Worm (Caenorhabditis elegans) whole organism, early embryonic: Measurements from ENCODE around the gene Y38C1AA.19.

Experiments used
- B0310.2 ChIP-seq: sonication (generic microtip); optimal IDR thresholded peaks from 2 replicates; lab custom pipeline; 2016; ENCODE audit warnings: mild to moderate bottlenecking, missing genetic modification characterization, missing compliant biosample characterization
- F13C5.2 ChIP-seq: sonication (generic microtip); optimal IDR thresholded peaks from 2 replicates; lab custom pipeline; 2017; ENCODE audit warnings: mild to moderate bottlenecking, missing genetic modification characterization, inconsistent platforms, missing compliant biosample characterization
- aly-1 ChIP-seq: sonication (generic microtip); optimal IDR thresholded peaks from 2 replicates; lab custom pipeline; 2016; ENCODE audit warnings: missing genetic modification characterization, missing compliant biosample characterization
- ama-1 ChIP-seq: fragments of 150-350 bp; optimal IDR thresholded peaks from 2 replicates; lab custom pipeline; 2014
- ceh-13 ChIP-seq: fragments of 200-800 bp; sonication (Bioruptor generic); optimal IDR thresholded peaks from 2 replicates; lab custom pipeline; 2018; ENCODE audit warnings: mild to moderate bottlenecking, missing genetic modification characterization, missing compliant biosample characterization
- ets-7 ChIP-seq: sonication (generic microtip); optimal IDR thresholded peaks from 2 replicates; lab custom pipeline; 2016; ENCODE audit warnings: missing genotype, missing genetic modification characterization, missing compliant biosample characterization
- flt-1 ChIP-seq: fragments of 200-800 bp; sonication (Bioruptor generic); IDR thresholded peaks from 2 replicates; pipeline ENCODE4 v1.3.6; 2022; ENCODE audit warnings: missing genetic modification characterization, missing compliant biosample characterization
- hmbx-1 ChIP-seq: sonication (generic microtip); optimal IDR thresholded peaks from 2 replicates; lab custom pipeline; 2016; ENCODE audit warnings: mild to moderate bottlenecking, missing genetic modification characterization, missing compliant biosample characterization
- hnd-1 ChIP-seq: sonication (generic microtip); optimal IDR thresholded peaks from 2 replicates; lab custom pipeline; 2016; ENCODE audit warnings: missing genetic modification characterization, missing compliant biosample characterization
- pes-1 ChIP-seq: fragments of 200-800 bp; sonication (Bioruptor generic); IDR thresholded peaks from 2 replicates; pipeline ENCODE4 v1.3.6; 2022; ENCODE audit warnings: missing genetic modification reagents, missing genetic modification characterization, missing compliant biosample characterization
- scrt-1 ChIP-seq: fragments of 200-800 bp; sonication (Bioruptor generic); IDR thresholded peaks from 2 replicates; pipeline ENCODE4 v1.3.6; 2022; ENCODE audit warnings: missing genetic modification characterization, missing compliant biosample characterization
- sea-1 ChIP-seq: fragments of 200-800 bp; sonication (Bioruptor generic); conservative IDR thresholded peaks from 2 replicates; pipeline ENCODE4 v1.3.6; 2022; ENCODE audit warnings: missing genetic modification characterization, missing compliant biosample characterization
- tbx-11 ChIP-seq: fragments of 200-800 bp; sonication (Bioruptor generic); IDR thresholded peaks from 2 replicates; pipeline ENCODE4 v1.3.6; 2022; ENCODE audit warnings: missing genetic modification characterization, missing compliant biosample characterization
- tra-4 ChIP-seq: sonication (generic microtip); optimal IDR thresholded peaks from 2 replicates; lab custom pipeline; 2017; ENCODE audit warnings: missing genetic modification characterization, missing compliant biosample characterization

DNA sequence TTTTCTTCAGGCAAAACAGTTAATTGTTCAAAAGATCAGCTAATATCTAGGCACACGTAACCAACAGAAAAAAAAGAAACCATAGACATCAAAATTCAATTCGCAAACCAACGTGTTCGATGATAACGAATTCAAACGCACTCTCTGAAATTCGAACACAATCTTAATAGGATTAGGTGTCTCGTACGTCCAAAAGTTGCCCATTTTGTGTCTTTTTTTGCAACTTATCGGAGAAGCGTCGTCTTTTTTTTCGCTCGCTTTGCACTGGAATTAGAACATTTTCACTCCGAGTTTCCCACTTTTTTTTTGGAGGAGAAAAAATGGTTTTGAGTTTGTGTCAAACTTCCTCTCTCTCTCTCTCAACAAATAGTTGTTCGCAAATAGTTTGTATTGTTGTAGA, 29.1 kb downstream of the Y38C1AA.19 start:
- TF ChIP-seq ets-7 (tag; lab: Kevin White, UChicago) (no peak), ceh-13 (GFP tag; lab: Kevin White, UChicago) (no peak), B0310.2 (tag; lab: Kevin White, UChicago) (no peak), hnd-1 (tag; lab: Kevin White, UChicago) (no peak), sea-1 (GFP tag; lab: Robert Waterston, UW) (no peak), flt-1 (no peak), tra-4 (tag; lab: Kevin White, UChicago) (no peak), aly-1 (tag; lab: Kevin White, UChicago) (no peak), tbx-11 (GFP tag; lab: Robert Waterston, UW) (no peak), pes-1 (no peak), ama-1 (lab: Kevin White, UChicago) (no peak), hmbx-1 (tag; lab: Kevin White, UChicago) (no peak), F13C5.2 (tag; lab: Kevin White, UChicago) (no peak), scrt-1 (GFP tag; lab: Robert Waterston, UW) (no peak)
